Fruit fly (Drosophila melanogaster) whole organism, embryonic: Measurements from ENCODE around the gene Esyt2.

Source experiments
- CG10267 ChIP-seq: fragments of 200-800 bp; sonication (Bioruptor generic); optimal IDR thresholded peaks from 2 replicates; lab custom pipeline; 2018; ENCODE audit warnings: missing biosample characterization, mild to moderate bottlenecking, missing genetic modification characterization, moderate library complexity
- CG12659 ChIP-seq: fragments of 200-800 bp; sonication (Bioruptor generic); optimal IDR thresholded peaks from 3 replicates; lab custom pipeline; 2017; ENCODE audit warnings: mild to moderate bottlenecking, missing biosample characterization, missing genetic modification reagents, missing genetic modification characterization
- CG12744 ChIP-seq: fragments of 200-800 bp; sonication (Bioruptor generic); optimal IDR thresholded peaks from 2 replicates; lab custom pipeline; 2016; ENCODE audit warnings: missing biosample characterization, missing genetic modification characterization
- CG12769 ChIP-seq: fragments of 200-800 bp; sonication (Bioruptor generic); optimal IDR thresholded peaks from 2 replicates; lab custom pipeline; 2019; ENCODE audit warnings: missing biosample characterization, mild to moderate bottlenecking, missing genetic modification characterization, moderate library complexity
- CG13287 ChIP-seq: fragments of 200-800 bp; sonication (Bioruptor generic); IDR thresholded peaks from 2 replicates; pipeline ENCODE4 v1.3.6; 2022; ENCODE audit warnings: missing biosample characterization, missing genetic modification characterization; ENCODE audit not compliant: partially characterized antibody
- CG15514 ChIP-seq: fragments of 200-800 bp; sonication (Bioruptor generic); optimal IDR thresholded peaks from 3 replicates; lab custom pipeline; 2017; ENCODE audit warnings: missing biosample characterization, missing genetic modification characterization, mild to moderate bottlenecking, moderate library complexity, missing genetic modification reagents
- CG16779 ChIP-seq: fragments of 200-800 bp; sonication (Bioruptor generic); IDR thresholded peaks from 2 replicates; pipeline ENCODE4 v1.3.6; 2022; ENCODE audit warnings: missing biosample characterization, missing genetic modification characterization
- CG17359 ChIP-seq: fragments of 200-800 bp; sonication (Bioruptor generic); optimal IDR thresholded peaks from 3 replicates; lab custom pipeline; 2018; ENCODE audit warnings: missing biosample characterization, mild to moderate bottlenecking, missing genetic modification characterization, moderate library complexity
- CG17568 ChIP-seq: fragments of 200-800 bp; sonication (Bioruptor generic); optimal IDR thresholded peaks from 2 replicates; lab custom pipeline; 2018; ENCODE audit warnings: missing biosample characterization, mild to moderate bottlenecking, missing genetic modification characterization, moderate library complexity
- CG1832 ChIP-seq: fragments of 200-800 bp; sonication (Bioruptor generic); optimal IDR thresholded peaks from 2 replicates; lab custom pipeline; 2017; ENCODE audit warnings: missing biosample characterization, mild to moderate bottlenecking, missing genetic modification characterization, inconsistent platforms
- CG30403 ChIP-seq: fragments of 200-800 bp; sonication (Bioruptor generic); optimal IDR thresholded peaks from 3 replicates; lab custom pipeline; 2016; ENCODE audit warnings: missing biosample characterization, missing genetic modification characterization
- CG32767 ChIP-seq: fragments of 200-800 bp; sonication (Bioruptor generic); IDR thresholded peaks from 2 replicates; pipeline ENCODE4 v1.3.6; 2022; ENCODE audit warnings: missing biosample characterization, missing genetic modification characterization
- CG6254 ChIP-seq: fragments of 200-800 bp; sonication (Bioruptor generic); optimal IDR thresholded peaks from 3 replicates; lab custom pipeline; 2017; ENCODE audit warnings: mild to moderate bottlenecking, missing biosample characterization, missing genetic modification reagents, missing genetic modification characterization
- CG7556 ChIP-seq: fragments of 200-800 bp; sonication (Bioruptor generic); optimal IDR thresholded peaks from 2 replicates; lab custom pipeline; 2017; ENCODE audit warnings: missing biosample characterization, mild to moderate bottlenecking, missing genetic modification characterization
- CG7745 ChIP-seq: fragments of 200-800 bp; sonication (Bioruptor generic); optimal IDR thresholded peaks from 2 replicates; lab custom pipeline; 2018; ENCODE audit warnings: missing biosample characterization, mild to moderate bottlenecking, missing genetic modification characterization, moderate library complexity
- CG9215 ChIP-seq: fragments of 200-800 bp; sonication (Bioruptor generic); IDR thresholded peaks from 2 replicates; pipeline ENCODE4 v1.3.6; 2022; ENCODE audit warnings: missing biosample characterization, missing genetic modification characterization
- Chrac-16 ChIP-seq: fragments of 200-800 bp; sonication (Bioruptor generic); optimal IDR thresholded peaks from 3 replicates; lab custom pipeline; 2016; ENCODE audit warnings: missing biosample characterization, missing genetic modification characterization
- Dref ChIP-seq: fragments of 200-800 bp; sonication (Bioruptor generic); IDR thresholded peaks from 2 replicates; pipeline ENCODE4 v1.3.6; 2022; ENCODE audit warnings: missing biosample characterization, missing genetic modification characterization
- Gug ChIP-seq: fragments of 200-800 bp; sonication (Bioruptor generic); IDR thresholded peaks from 4 replicates; pipeline ENCODE4 v1.3.6; 2022; ENCODE audit warnings: missing biosample characterization, missing genetic modification characterization
- Hr51 ChIP-seq, 2 experiments: fragments of 200-800 bp; sonication (Bioruptor generic); optimal IDR thresholded peaks; 2 replicates in 1 of 2; 3 replicates in 1 of 2; lab custom pipeline; 2016 to 2018; ENCODE audit warnings: missing biosample characterization in 2 of 2, missing genetic modification characterization in 2 of 2, mild to moderate bottlenecking in 1 of 2, moderate library complexity in 1 of 2
- Nf-YA ChIP-seq: fragments of 200-800 bp; sonication (Bioruptor generic); IDR thresholded peaks from 2 replicates; pipeline ENCODE4 v1.3.6; 2022; ENCODE audit warnings: missing biosample characterization, missing genetic modification characterization
- Oaz ChIP-seq: fragments of 200-800 bp; sonication (Bioruptor generic); IDR thresholded peaks from 2 replicates; pipeline ENCODE4 v1.3.6; 2022; ENCODE audit warnings: missing biosample characterization, missing genetic modification characterization
- Six4 ChIP-seq: fragments of 200-800 bp; sonication (Bioruptor generic); optimal IDR thresholded peaks from 2 replicates; lab custom pipeline; 2016; ENCODE audit warnings: missing biosample characterization, missing genetic modification characterization
- YL-1 ChIP-seq: fragments of 200-800 bp; sonication (Bioruptor generic); optimal IDR thresholded peaks from 3 replicates; lab custom pipeline; 2017; ENCODE audit warnings: missing biosample characterization, mild to moderate bottlenecking, missing genetic modification characterization
- ash1 ChIP-seq: fragments of 200-800 bp; sonication (Bioruptor generic); optimal IDR thresholded peaks from 2 replicates; lab custom pipeline; 2018; ENCODE audit warnings: missing biosample characterization, mild to moderate bottlenecking, missing genetic modification characterization
- bcd ChIP-seq: fragments of 200-800 bp; sonication (Bioruptor generic); optimal IDR thresholded peaks from 2 replicates; lab custom pipeline; 2017; ENCODE audit warnings: missing biosample characterization, mild to moderate bottlenecking, missing genetic modification characterization
- bowl ChIP-seq: fragments of 200-800 bp; sonication (Bioruptor generic); IDR thresholded peaks from 2 replicates; pipeline ENCODE4 v1.3.6; 2022; ENCODE audit warnings: missing biosample characterization, missing genetic modification characterization
- bsh ChIP-seq, 2 experiments: fragments of 200-800 bp; sonication (Bioruptor generic); optimal IDR thresholded peaks; 2 replicates each; lab custom pipeline; 2017 to 2018; ENCODE audit warnings: mild to moderate bottlenecking in 2 of 2, missing biosample characterization in 2 of 2, missing genetic modification characterization in 2 of 2, moderate library complexity in 1 of 2
- cato ChIP-seq: fragments of 200-800 bp; sonication (Bioruptor generic); optimal IDR thresholded peaks from 2 replicates; lab custom pipeline; 2016; ENCODE audit warnings: missing biosample characterization, missing genetic modification characterization, borderline replicate concordance
- chinmo ChIP-seq: fragments of 200-800 bp; sonication (Bioruptor generic); IDR thresholded peaks from 4 replicates; pipeline ENCODE4 v1.3.6; 2022; ENCODE audit warnings: missing biosample characterization, missing genetic modification characterization; ENCODE audit not compliant: partially characterized antibody
- croc ChIP-seq: fragments of 200-800 bp; sonication (Bioruptor generic); conservative IDR thresholded peaks from 3 replicates; pipeline ENCODE4 v1.3.6; 2022; ENCODE audit warnings: missing biosample characterization, missing genetic modification characterization
- crp ChIP-seq, 2 experiments: fragments of 200-800 bp; sonication (Bioruptor generic); optimal IDR thresholded peaks; 2 replicates in 1 of 2; 3 replicates in 1 of 2; lab custom pipeline; 2017; ENCODE audit warnings: missing biosample characterization in 2 of 2, missing genetic modification characterization in 2 of 2, mild to moderate bottlenecking in 1 of 2, moderate library complexity in 1 of 2
- dati ChIP-seq: fragments of 200-800 bp; sonication (Bioruptor generic); IDR thresholded peaks from 2 replicates; pipeline ENCODE4 v1.3.6; 2022; ENCODE audit warnings: missing biosample characterization, missing genetic modification characterization
- fd102C ChIP-seq: fragments of 200-800 bp; sonication (Bioruptor generic); optimal IDR thresholded peaks from 2 replicates; lab custom pipeline; 2018; ENCODE audit warnings: missing biosample characterization, mild to moderate bottlenecking, missing genetic modification characterization, moderate library complexity
- ftz-f1 ChIP-seq: fragments of 200-800 bp; sonication (Bioruptor generic); optimal IDR thresholded peaks from 2 replicates; lab custom pipeline; 2016; ENCODE audit warnings: missing biosample characterization, missing genetic modification characterization
- gcm ChIP-seq: fragments of 200-800 bp; sonication (Bioruptor generic); optimal IDR thresholded peaks from 2 replicates; lab custom pipeline; 2019; ENCODE audit warnings: missing biosample characterization, mild to moderate bottlenecking, missing genetic modification characterization, moderate library complexity
- grau ChIP-seq: fragments of 200-800 bp; optimal IDR thresholded peaks from 3 replicates; lab custom pipeline; 2019; ENCODE audit warnings: missing biosample characterization, mild to moderate bottlenecking, missing genetic modification characterization, moderate library complexity
- grn ChIP-seq: fragments of 200-800 bp; sonication (Bioruptor generic); optimal IDR thresholded peaks from 3 replicates; lab custom pipeline; 2017; ENCODE audit warnings: missing biosample characterization, missing genetic modification characterization
- inv ChIP-seq: fragments of 200-800 bp; sonication (Bioruptor generic); IDR thresholded peaks from 2 replicates; pipeline ENCODE4 v1.3.6; 2022; ENCODE audit warnings: missing biosample characterization, missing genetic modification characterization; ENCODE audit not compliant: partially characterized antibody
- lab ChIP-seq: fragments of 200-800 bp; sonication (Bioruptor generic); optimal IDR thresholded peaks from 3 replicates; lab custom pipeline; 2017; ENCODE audit warnings: missing biosample characterization, missing genetic modification characterization, mild to moderate bottlenecking, moderate library complexity, missing genetic modification reagents
- ro ChIP-seq: fragments of 200-800 bp; sonication (Bioruptor generic); IDR thresholded peaks from 2 replicates; pipeline ENCODE4 v1.3.6; 2022; ENCODE audit warnings: missing biosample characterization, missing genetic modification characterization
- tna ChIP-seq: fragments of 200-800 bp; sonication (Bioruptor generic); IDR thresholded peaks from 2 replicates; pipeline ENCODE4 v1.3.6; 2022; ENCODE audit warnings: missing biosample characterization, missing genetic modification characterization; ENCODE audit not compliant: partially characterized antibody
- trem ChIP-seq: fragments of 200-800 bp; optimal IDR thresholded peaks from 3 replicates; lab custom pipeline; 2019; ENCODE audit warnings: missing biosample characterization, mild to moderate bottlenecking, missing genetic modification characterization, moderate library complexity
- vvl ChIP-seq: fragments of 200-800 bp; sonication (Bioruptor generic); IDR thresholded peaks from 2 replicates; pipeline ENCODE4 v1.3.6; 2022; ENCODE audit warnings: missing biosample characterization, missing genetic modification characterization

Gene Esyt2

dm6 chr3R:24527845-24528244, 16.7 kb upstream of the Esyt2 start, which contains the start of gene CG6607 (continued):
- peak; percentile 43; the same call in 1 of the 4 replicates for TF ChIP-seq chinmo (GFP tag; lab: Robert Waterston, UW)
- TF ChIP-seq CG30403 (GFP tag; lab: Kevin White, UChicago), result no peak
- no peak for TF ChIP-seq vvl
- peak; percentile 38; the same call in 1 of the 2 replicates for TF ChIP-seq Dref
- no peak for TF ChIP-seq Six4 (GFP tag; lab: Kevin White, UChicago)
- no peak for TF ChIP-seq dati (GFP tag; lab: Robert Waterston, UW)
- no peak for TF ChIP-seq Hr51 (GFP tag; optimal IDR thresholded peaks at IDR 0.05; lab: Kevin White, UChicago)
- TF ChIP-seq bcd (GFP tag; lab: Kevin White, UChicago), result no peak
- peak; percentile 5 for TF ChIP-seq ftz-f1 (GFP tag; lab: Kevin White, UChicago)
- no peak for TF ChIP-seq grn (GFP tag; lab: Kevin White, UChicago)
- TF ChIP-seq Gug (GFP tag; lab: Robert Waterston, UW), result no peak
- TF ChIP-seq Chrac-16 (GFP tag; lab: Kevin White, UChicago), result no peak
- TF ChIP-seq gcm, result no peak
- TF ChIP-seq CG32767 (GFP tag; lab: Robert Waterston, UW), result no peak
- TF ChIP-seq CG15514 (GFP tag; lab: Kevin White, UChicago), result peak; percentile 27
- TF ChIP-seq CG12744 (GFP tag; lab: Kevin White, UChicago), result no peak
- no peak for TF ChIP-seq CG1832 (GFP tag; lab: Kevin White, UChicago)
- TF ChIP-seq ash1 (GFP tag; lab: Kevin White, UChicago), result no peak
- no peak for TF ChIP-seq CG12659 (GFP tag; lab: Kevin White, UChicago)
- TF ChIP-seq CG6254 (GFP tag; lab: Kevin White, UChicago), result no peak
- TF ChIP-seq ro (GFP tag; lab: Robert Waterston, UW), result no peak
- TF ChIP-seq grau, result no peak
- TF ChIP-seq bsh (GFP tag; optimal IDR thresholded peaks at IDR 0.05; lab: Kevin White, UChicago), result no peak
- TF ChIP-seq trem, result peak; percentile 67
- no peak for TF ChIP-seq bowl (GFP tag; lab: Robert Waterston, UW)
- no peak for TF ChIP-seq inv (GFP tag; lab: Robert Waterston, UW)
- no peak for TF ChIP-seq CG9215 (GFP tag; lab: Robert Waterston, UW)
- no peak for TF ChIP-seq fd102C (GFP tag; lab: Kevin White, UChicago)
- TF ChIP-seq CG7556 (GFP tag; lab: Kevin White, UChicago), result no peak
- TF ChIP-seq CG17568, result no peak
- no peak for TF ChIP-seq Oaz (GFP tag; lab: Robert Waterston, UW)
- TF ChIP-seq CG17359, result no peak
- TF ChIP-seq CG13287, result peak; percentile 77
- no peak for TF ChIP-seq lab
- TF ChIP-seq Nf-YA (GFP tag; lab: Robert Waterston, UW), result no peak
- TF ChIP-seq croc (GFP tag; lab: Robert Waterston, UW), result no peak
- TF ChIP-seq YL-1 (GFP tag; lab: Kevin White, UChicago), result peak; percentile 54
- no peak for TF ChIP-seq tna (GFP tag; lab: Robert Waterston, UW)
- no peak for TF ChIP-seq CG7745
- TF ChIP-seq CG16779, result no peak
- TF ChIP-seq CG10267 (tag; lab: Kevin White, UChicago), result peak; percentile 44
- TF ChIP-seq crp (GFP tag; optimal IDR thresholded peaks at IDR 0.05; lab: Kevin White, UChicago), result peak in 1 of 2 experiments; percentile 54
- TF ChIP-seq cato (GFP tag; lab: Kevin White, UChicago), result no peak
- no peak for TF ChIP-seq CG12769 (tag; lab: Kevin White, UChicago)
